Fruit fly (Drosophila melanogaster): Measurements from ENCODE around the gene kel.

DNA sequence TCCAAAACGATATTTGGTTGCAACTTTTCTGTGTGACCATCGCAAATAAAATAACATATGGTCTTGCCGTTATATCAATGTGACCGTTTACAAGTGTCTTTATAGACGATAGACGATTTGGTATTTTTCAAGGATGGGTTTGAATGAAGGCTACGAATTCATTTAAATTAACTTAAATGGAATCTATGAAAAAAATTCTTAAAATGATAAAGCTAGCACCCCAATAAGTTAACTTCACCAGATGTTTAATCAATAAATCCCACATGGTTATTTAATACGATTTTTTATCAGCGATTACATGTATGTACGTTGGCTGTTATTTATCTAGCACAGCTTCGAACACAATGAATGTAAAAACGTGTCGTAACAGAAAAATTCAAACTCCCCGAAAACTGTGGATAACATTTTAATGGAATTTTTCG lies 20.8 kb upstream of the kel start:
- no peak for TF ChIP-seq woc (GFP tag; optimal IDR thresholded peaks at IDR 0.05)
- TF ChIP-seq sv (GFP tag; optimal IDR thresholded peaks at IDR 0.05) = no peak
- no peak for TF ChIP-seq N (GFP tag; optimal IDR thresholded peaks at IDR 0.05)
- no peak for TF ChIP-seq Hnf4 (GFP tag; optimal IDR thresholded peaks at IDR 0.05)
- no peak for TF ChIP-seq Jra (GFP tag; optimal IDR thresholded peaks at IDR 0.05)
- TF ChIP-seq usp (GFP tag; optimal IDR thresholded peaks at IDR 0.05) = no peak
- TF ChIP-seq pan (optimal IDR thresholded peaks at IDR 0.05) = no peak
- no peak for TF ChIP-seq rgr (GFP tag; optimal IDR thresholded peaks at IDR 0.05)
- no peak for TF ChIP-seq psq (GFP tag; optimal IDR thresholded peaks at IDR 0.05)
- no peak for TF ChIP-seq tai (GFP tag; optimal IDR thresholded peaks at IDR 0.05)
- no peak for TF ChIP-seq Abd-B (GFP tag; optimal IDR thresholded peaks at IDR 0.05)
- TF ChIP-seq fru (GFP tag; optimal IDR thresholded peaks at IDR 0.05) = no peak
